Worm (Caenorhabditis elegans) whole organism, L4 larva: ENCODE results near the gene dcap-1.

Source experiments
- F37D6.2 ChIP-seq: sonication (generic microtip); optimal IDR thresholded peaks from 2 replicates; lab custom pipeline; 2016; ENCODE audit warnings: mild to moderate bottlenecking, missing genetic modification characterization, missing compliant biosample characterization
- Y48G9A.11 ChIP-seq: fragments of 200-800 bp; sonication (Bioruptor generic); IDR thresholded peaks from 2 replicates; pipeline ENCODE4 v1.3.6; 2022; ENCODE audit warnings: missing genetic modification reagents, missing genetic modification characterization, missing compliant biosample characterization
- Y5F2A.4 ChIP-seq: fragments of 200-800 bp; sonication (Bioruptor generic); optimal IDR thresholded peaks from 2 replicates; lab custom pipeline; 2018; ENCODE audit warnings: mild to moderate bottlenecking, missing genetic modification characterization, missing compliant biosample characterization
- Y75B8A.6 ChIP-seq: fragments of 200-800 bp; sonication (Bioruptor generic); IDR thresholded peaks from 2 replicates; pipeline ENCODE4 v1.3.6; 2022; ENCODE audit warnings: missing genetic modification reagents, missing genetic modification characterization, missing compliant biosample characterization
- aha-1 ChIP-seq: fragments of 150-350 bp; peaks from one replicate; lab custom pipeline; 2014; ENCODE audit warnings: missing biosample characterization, missing genetic modification characterization
- aly-2 ChIP-seq: sonication (generic microtip); optimal IDR thresholded peaks from 2 replicates; lab custom pipeline; 2018; ENCODE audit warnings: missing biosample characterization, missing genetic modification characterization
- ama-1 ChIP-seq: fragments of 150-350 bp; optimal IDR thresholded peaks from 2 replicates; lab custom pipeline; 2014; ENCODE audit warnings: inconsistent platforms, mixed read lengths
- arid-1 ChIP-seq: fragments of 200-800 bp; sonication (Bioruptor generic); conservative IDR thresholded peaks from 2 replicates; pipeline ENCODE4 v1.3.6; 2022; ENCODE audit warnings: missing genetic modification reagents, missing genetic modification characterization, missing compliant biosample characterization
- ceh-82 ChIP-seq: sonication (generic microtip); optimal IDR thresholded peaks from 2 replicates; lab custom pipeline; 2017; ENCODE audit warnings: missing biosample characterization, missing genetic modification characterization
- daf-16 ChIP-seq, 3 experiments: sonication (generic microtip); optimal IDR thresholded peaks; 2 replicates each; lab custom pipeline; 2016 to 2017; ENCODE audit warnings: missing genetic modification characterization in 3 of 3, missing genetic modification reagents in 3 of 3, mild to moderate bottlenecking in 2 of 3, missing compliant biosample characterization in 2 of 3, missing biosample characterization in 1 of 3, moderate library complexity in 1 of 3
- daf-8 ChIP-seq: fragments of 200-800 bp; sonication (Bioruptor generic); IDR thresholded peaks from 2 replicates; pipeline ENCODE4 v1.3.6; 2022; ENCODE audit warnings: missing genetic modification characterization, missing compliant biosample characterization
- dve-1 ChIP-seq: sonication (generic microtip); optimal IDR thresholded peaks from 2 replicates; lab custom pipeline; 2017; ENCODE audit warnings: antibody characterized with exemption, mild to moderate bottlenecking, missing genetic modification characterization, missing compliant biosample characterization; ENCODE audit not compliant: insufficient read depth
- egl-43 ChIP-seq: fragments of 200-800 bp; sonication (Bioruptor generic); IDR thresholded peaks from 2 replicates; pipeline ENCODE4 v1.3.6; 2022; ENCODE audit warnings: missing genetic modification reagents, missing genetic modification characterization, missing compliant biosample characterization
- hif-1 ChIP-seq, 2 experiments: sonication (generic microtip); optimal IDR thresholded peaks; 2 replicates each; lab custom pipeline; 2016 to 2017; ENCODE audit warnings: missing compliant biosample characterization in 2 of 2, missing genetic modification characterization in 2 of 2, missing genetic modification reagents in 2 of 2, missing genotype in 2 of 2, mild to moderate bottlenecking in 1 of 2
- hlh-11 ChIP-seq: fragments of 200-800 bp; sonication (Bioruptor generic); optimal IDR thresholded peaks from 2 replicates; lab custom pipeline; 2018; ENCODE audit warnings: mild to moderate bottlenecking, missing genetic modification characterization, missing compliant biosample characterization
- hlh-30 ChIP-seq: sonication (generic microtip); optimal IDR thresholded peaks from 2 replicates; lab custom pipeline; 2017; ENCODE audit warnings: antibody characterized with exemption, mild to moderate bottlenecking, missing genetic modification characterization, missing compliant biosample characterization; ENCODE audit not compliant: insufficient read depth
- hmg-1.1 ChIP-seq: fragments of 200-800 bp; sonication (Bioruptor generic); IDR thresholded peaks from 2 replicates; pipeline ENCODE4 v1.3.6; 2022; ENCODE audit warnings: missing genetic modification reagents, missing genetic modification characterization, missing compliant biosample characterization
- lin-1 ChIP-seq: fragments of 200-800 bp; sonication (Bioruptor generic); IDR thresholded peaks from 2 replicates; pipeline ENCODE4 v1.3.6; 2022; ENCODE audit warnings: missing genetic modification reagents, missing genetic modification characterization, missing compliant biosample characterization
- lin-29 ChIP-seq: fragments of 200-800 bp; sonication (Bioruptor generic); IDR thresholded peaks from 2 replicates; pipeline ENCODE4 v1.3.6; 2022; ENCODE audit warnings: missing genetic modification reagents, missing genetic modification characterization, missing compliant biosample characterization
- lin-38 ChIP-seq: fragments of 200-800 bp; sonication (Bioruptor generic); IDR thresholded peaks from 2 replicates; pipeline ENCODE4 v1.3.6; 2022; ENCODE audit warnings: missing genetic modification reagents, missing genetic modification characterization, missing compliant biosample characterization
- madf-5 ChIP-seq, 2 experiments: fragments of 200-800 bp; sonication (Bioruptor generic); IDR thresholded peaks; 2 replicates each; pipeline ENCODE4 v1.3.6; 2022; ENCODE audit warnings: missing compliant biosample characterization in 2 of 2, missing genetic modification characterization in 2 of 2
- mdl-1 ChIP-seq, 2 experiments: fragments of 150-350 bp in 1 of 2; sonication (generic microtip) in 1 of 2; optimal IDR thresholded peaks; 2 replicates each; lab custom pipeline; 2014 to 2017; ENCODE audit warnings: missing biosample characterization in 2 of 2, missing genetic modification characterization in 2 of 2
- mdt-29 ChIP-seq: fragments of 200-800 bp; sonication (Bioruptor generic); IDR thresholded peaks from 2 replicates; pipeline ENCODE4 v1.3.6; 2022; ENCODE audit warnings: missing genetic modification reagents, missing genetic modification characterization, missing compliant biosample characterization
- nhr-102 ChIP-seq: sonication (generic microtip); optimal IDR thresholded peaks from 2 replicates; lab custom pipeline; 2016; ENCODE audit warnings: mild to moderate bottlenecking, missing genetic modification characterization, moderate library complexity, missing compliant biosample characterization
- nhr-111 ChIP-seq: fragments of 200-800 bp; sonication (Bioruptor generic); optimal IDR thresholded peaks from 2 replicates; lab custom pipeline; 2018; ENCODE audit warnings: mild to moderate bottlenecking, missing genetic modification characterization, missing compliant biosample characterization
- nhr-28 ChIP-seq: fragments of 150-350 bp; optimal IDR thresholded peaks from 2 replicates; lab custom pipeline; 2014; ENCODE audit warnings: missing biosample characterization, missing genetic modification characterization
- nhr-41 ChIP-seq: fragments of 200-800 bp; sonication (Bioruptor generic); IDR thresholded peaks from 2 replicates; pipeline ENCODE4 v1.3.6; 2022; ENCODE audit warnings: missing genetic modification reagents, missing genetic modification characterization, missing compliant biosample characterization
- nhr-42 ChIP-seq: fragments of 200-800 bp; sonication (Bioruptor generic); IDR thresholded peaks from 2 replicates; pipeline ENCODE4 v1.3.6; 2022; ENCODE audit warnings: missing genetic modification characterization, missing compliant biosample characterization
- pha-4 ChIP-seq, 2 experiments: fragments of 150-350 bp in 1 of 2; fragments of 200-800 bp in 1 of 2; sonication (Bioruptor generic) in 1 of 2; IDR thresholded peaks in 1 of 2; optimal IDR thresholded peaks in 1 of 2; 2 replicates each; pipeline versions ENCODE4 v1.3.6 to Lab custom; 2014 to 2022; ENCODE audit warnings: missing genetic modification characterization in 2 of 2, missing genetic modification reagents in 2 of 2, missing biosample characterization in 1 of 2, missing compliant biosample characterization in 1 of 2
- php-3 ChIP-seq: fragments of 200-800 bp; sonication (Bioruptor generic); IDR thresholded peaks from 2 replicates; pipeline ENCODE4 v1.3.6; 2022; ENCODE audit warnings: missing genetic modification reagents, missing genetic modification characterization, missing compliant biosample characterization
- pqm-1 ChIP-seq: sonication (generic microtip); optimal IDR thresholded peaks from 2 replicates; lab custom pipeline; 2017; ENCODE audit warnings: missing biosample characterization, missing genetic modification characterization
- rbr-2 ChIP-seq: sonication (generic microtip); optimal IDR thresholded peaks from 2 replicates; lab custom pipeline; 2016; ENCODE audit warnings: missing genotype, missing genetic modification characterization, missing compliant biosample characterization
- set-16 ChIP-seq: fragments of 200-800 bp; sonication (Bioruptor generic); IDR thresholded peaks from 2 replicates; pipeline ENCODE4 v1.3.6; 2022; ENCODE audit warnings: missing genetic modification reagents, missing genetic modification characterization, missing compliant biosample characterization
- skn-1 ChIP-seq: fragments of 150-350 bp; optimal IDR thresholded peaks from 2 replicates; lab custom pipeline; 2014; ENCODE audit warnings: missing biosample characterization, missing genetic modification characterization
- tag-97 ChIP-seq: fragments of 200-800 bp; sonication (Bioruptor generic); IDR thresholded peaks from 2 replicates; pipeline ENCODE4 v1.3.6; 2022; ENCODE audit warnings: missing genetic modification characterization, missing compliant biosample characterization
- unc-62 ChIP-seq, 3 experiments: fragments of 150-350 bp in 1 of 3; sonication (generic microtip); optimal IDR thresholded peaks in 2 of 3; peaks in 1 of 3; 1 replicate in 1 of 3; 2 replicates in 2 of 3; lab custom pipeline; 2014 to 2017; ENCODE audit warnings: missing biosample characterization in 3 of 3, missing genetic modification characterization in 3 of 3, missing genetic modification reagents in 3 of 3, missing genotype in 1 of 3
- zfp-2 ChIP-seq: sonication (generic microtip); optimal IDR thresholded peaks from 2 replicates; lab custom pipeline; 2016; ENCODE audit warnings: mild to moderate bottlenecking, missing genetic modification characterization, missing compliant biosample characterization

The dcap-1 gene

DNA sequence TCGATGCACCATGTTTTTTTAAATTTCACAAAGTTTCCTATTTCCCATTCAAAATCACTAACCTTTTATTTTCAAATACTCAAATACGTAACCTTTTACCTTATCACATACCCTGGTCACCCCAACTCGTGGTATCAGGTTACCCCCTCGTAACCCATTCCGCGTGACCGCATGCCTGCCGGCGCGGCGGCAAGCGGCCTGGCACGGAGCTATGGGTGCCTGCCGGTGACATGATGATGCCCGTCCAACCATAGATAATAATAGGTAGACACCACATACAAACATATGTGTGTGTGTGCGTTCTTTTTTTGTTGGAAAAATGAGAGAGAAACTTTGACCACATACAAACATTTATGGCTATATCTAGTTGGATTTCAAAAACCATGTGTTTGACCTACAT is 11.0 kb upstream of the dcap-1 start (continued):
- TF ChIP-seq arid-1 (GFP tag; lab: Robert Waterston, UW) (no peak), ama-1 (lab: Kevin White, UChicago) (no peak), hlh-30 (tag; lab: Kevin White, UChicago) (peak; percentile 74), pqm-1 (no peak), nhr-102 (tag; lab: Kevin White, UChicago) (peak; percentile 31), daf-8 (GFP tag; lab: Robert Waterston, UW) (no peak)

DNA sequence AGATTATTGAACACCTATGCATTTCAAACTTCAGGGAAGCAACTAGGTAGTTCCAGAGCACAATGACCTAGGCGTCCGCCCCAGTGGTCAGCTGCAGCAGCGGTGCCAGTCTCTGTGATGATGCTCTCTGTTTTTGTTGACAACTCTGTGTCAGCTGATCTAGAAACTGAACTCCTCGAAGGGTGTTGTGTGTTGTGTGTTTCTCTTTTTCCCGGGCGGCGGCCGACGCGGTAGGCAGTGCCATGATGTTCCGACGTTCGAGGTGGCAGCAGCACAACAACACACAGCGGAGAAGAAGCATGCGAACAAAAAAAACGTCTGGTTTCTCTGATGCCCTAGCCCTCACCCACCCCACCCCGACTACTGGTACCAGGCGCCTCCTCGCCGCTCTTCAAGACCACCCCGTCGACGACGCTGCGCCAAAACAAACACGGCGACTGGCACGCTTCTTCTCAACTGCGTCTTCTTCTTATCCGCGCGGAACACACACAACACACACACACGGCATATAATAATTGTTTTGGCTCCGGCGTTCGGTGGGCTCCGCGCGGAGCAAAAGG is 9.8 kb upstream of the dcap-1 start:
- peak in 1 of 2 experiments; percentile 92 for TF ChIP-seq daf-16 (GFP tag; optimal IDR thresholded peaks at IDR 0.05; lab: Kevin White, UChicago)
- peak; percentile 77 for TF ChIP-seq daf-16 (tag; optimal IDR thresholded peaks at IDR 0.05; lab: Kevin White, UChicago)
- no peak for TF ChIP-seq nhr-28 (tag; lab: Kevin White, UChicago)
- peak; percentile 20 for TF ChIP-seq rbr-2
- TF ChIP-seq Y5F2A.4 (GFP tag; lab: Kevin White, UChicago) = no peak
- TF ChIP-seq hif-1 (tag; optimal IDR thresholded peaks at IDR 0.05; lab: Kevin White, UChicago) = peak in 1 of 2 experiments; percentile 39
- TF ChIP-seq Y75B8A.6 (GFP tag; lab: Robert Waterston, UW) = no peak
- TF ChIP-seq hlh-30 (tag; lab: Kevin White, UChicago) = peak; percentile 19
- TF ChIP-seq F37D6.2 (tag; lab: Kevin White, UChicago) = peak; percentile 3
- TF ChIP-seq mdl-1 (tag; optimal IDR thresholded peaks at IDR 0.05; lab: Kevin White, UChicago) = peak in 1 of 2 experiments; percentile 66
- TF ChIP-seq aha-1 = peak; percentile 46
- TF ChIP-seq nhr-42 = peak; percentile 30; the same call in 1 of the 2 replicates
- TF ChIP-seq hlh-11 (tag; lab: Kevin White, UChicago) = peak; percentile 85
- TF ChIP-seq php-3 (GFP tag; lab: Robert Waterston, UW) = 0 out of 2 replicates have a peak, but pooled peaks have one; percentile 7
- no peak for TF ChIP-seq aly-2
- TF ChIP-seq set-16 (GFP tag; lab: Robert Waterston, UW) = peak; percentile 82
- TF ChIP-seq pha-4 (GFP tag; IDR thresholded peaks at IDR 0.05; lab: Robert Waterston, UW) = peak; percentile 26; the same call in 1 of the 2 replicates
- TF ChIP-seq pha-4 (tag; optimal IDR thresholded peaks at IDR 0.05; lab: Kevin White, UChicago) = no peak
- TF ChIP-seq unc-62 (GFP tag; optimal IDR thresholded peaks at IDR 0.05 in 1 of 2; lab: Kevin White, UChicago) = peak in 1 of 2 experiments; percentile 61
- no peak for TF ChIP-seq unc-62 (tag; optimal IDR thresholded peaks at IDR 0.05; lab: Kevin White, UChicago)
- TF ChIP-seq egl-43 (GFP tag; lab: Robert Waterston, UW) = 0 out of 2 replicates have a peak, but pooled peaks have one; percentile 30
- TF ChIP-seq hmg-1.1 (GFP tag; lab: Robert Waterston, UW) = 0 out of 2 replicates have a peak, but pooled peaks have one; percentile 22

DNA sequence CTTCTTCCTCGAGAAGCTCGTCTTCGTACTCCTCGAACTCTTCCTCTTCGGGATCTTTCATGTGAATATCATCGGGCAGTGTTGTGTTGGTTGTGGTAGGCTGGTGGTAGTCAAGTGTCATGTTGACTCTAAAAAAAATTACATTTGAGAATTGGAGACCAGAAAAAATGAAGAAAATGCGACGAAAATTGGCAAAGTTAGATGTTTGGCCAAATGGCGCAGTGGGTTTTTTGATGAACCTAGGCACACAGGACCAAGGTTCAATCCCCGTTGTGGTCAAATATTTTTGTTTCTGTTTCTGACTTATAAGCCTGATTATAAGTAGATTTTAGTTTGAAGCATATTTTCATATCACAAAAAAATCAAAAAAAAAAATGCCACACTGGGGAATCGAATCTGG is 8.5 kb upstream of the dcap-1 start:
- TF ChIP-seq ceh-82 (tag; lab: Kevin White, UChicago) (no peak), nhr-41 (GFP tag; lab: Robert Waterston, UW) (no peak), Y48G9A.11 (0 out of 2 replicates have a peak, but pooled peaks have one; percentile 16), daf-16 (GFP tag; optimal IDR thresholded peaks at IDR 0.05; lab: Kevin White, UChicago) (no peak), daf-16 (tag; optimal IDR thresholded peaks at IDR 0.05; lab: Kevin White, UChicago) (peak; percentile 6)
- TF ChIP-seq, all 104 proteins: peak for 2

DNA sequence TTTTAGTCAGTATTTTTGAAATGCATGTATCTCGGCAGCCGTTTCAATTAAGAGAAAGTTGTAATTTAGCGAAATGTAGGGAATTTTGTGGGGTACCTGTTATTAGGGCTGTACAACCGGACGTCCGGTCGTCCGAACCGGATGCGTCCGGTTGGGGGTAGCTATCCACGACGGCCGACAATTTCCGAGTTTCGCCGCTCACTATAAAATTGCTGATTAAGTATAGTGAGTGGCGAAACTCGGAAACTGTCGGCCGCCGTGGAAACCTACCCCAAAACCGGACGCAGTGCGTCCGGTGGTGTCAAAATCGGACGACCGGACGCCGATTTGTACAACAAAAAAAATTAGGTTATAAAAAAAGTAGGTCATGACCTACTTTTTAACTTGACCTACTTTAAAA is 7.1 kb upstream of the dcap-1 start:
- TF ChIP-seq set-16 (GFP tag; lab: Robert Waterston, UW) (0 out of 2 replicates have a peak, but pooled peaks have one; percentile 8), lin-38 (GFP tag; lab: Robert Waterston, UW) (0 out of 2 replicates have a peak, but pooled peaks have one; percentile 20), Y48G9A.11 (0 out of 2 replicates have a peak, but pooled peaks have one; percentile 44)

DNA sequence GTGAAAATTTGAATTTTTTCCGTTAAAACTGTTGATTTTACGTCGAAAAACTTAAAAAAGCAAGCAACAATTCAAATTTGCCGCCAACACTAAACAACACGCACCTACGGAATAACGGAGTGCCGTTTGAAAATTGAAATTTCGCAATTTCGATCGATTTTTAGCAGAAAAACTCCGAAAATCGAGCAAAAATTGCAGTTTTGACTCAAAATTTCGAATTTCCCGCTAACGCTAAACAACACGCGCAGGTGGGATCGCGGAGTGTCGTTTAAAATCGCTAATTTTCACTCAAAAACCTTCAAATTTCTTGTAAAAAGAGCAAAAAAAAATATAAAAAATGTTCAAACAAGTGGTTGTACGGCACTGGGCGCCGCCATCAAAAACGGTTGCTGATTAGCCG is 3.9 kb upstream of the dcap-1 start:
- TF ChIP-seq skn-1 (no peak), lin-29 (GFP tag; lab: Robert Waterston, UW) (no peak), daf-16 (GFP tag; optimal IDR thresholded peaks at IDR 0.05; lab: Kevin White, UChicago) (no peak), daf-16 (tag; optimal IDR thresholded peaks at IDR 0.05; lab: Kevin White, UChicago) (peak; percentile 7), tag-97 (no peak), dve-1 (no peak), Y48G9A.11 (peak; percentile 90), madf-5 (GFP tag; IDR thresholded peaks at IDR 0.05; lab: Robert Waterston, UW) (no peak), mdt-29 (no peak), zfp-2 (tag; lab: Kevin White, UChicago) (no peak), lin-1 (no peak), nhr-111 (no peak)
